Fruit fly (Drosophila melanogaster): ENCODE measurements around the gene LSm7.
A peak's percentile ranks its signal among the peaks of the same experiment; 100 is the strongest.

The LSm7 gene

DNA sequence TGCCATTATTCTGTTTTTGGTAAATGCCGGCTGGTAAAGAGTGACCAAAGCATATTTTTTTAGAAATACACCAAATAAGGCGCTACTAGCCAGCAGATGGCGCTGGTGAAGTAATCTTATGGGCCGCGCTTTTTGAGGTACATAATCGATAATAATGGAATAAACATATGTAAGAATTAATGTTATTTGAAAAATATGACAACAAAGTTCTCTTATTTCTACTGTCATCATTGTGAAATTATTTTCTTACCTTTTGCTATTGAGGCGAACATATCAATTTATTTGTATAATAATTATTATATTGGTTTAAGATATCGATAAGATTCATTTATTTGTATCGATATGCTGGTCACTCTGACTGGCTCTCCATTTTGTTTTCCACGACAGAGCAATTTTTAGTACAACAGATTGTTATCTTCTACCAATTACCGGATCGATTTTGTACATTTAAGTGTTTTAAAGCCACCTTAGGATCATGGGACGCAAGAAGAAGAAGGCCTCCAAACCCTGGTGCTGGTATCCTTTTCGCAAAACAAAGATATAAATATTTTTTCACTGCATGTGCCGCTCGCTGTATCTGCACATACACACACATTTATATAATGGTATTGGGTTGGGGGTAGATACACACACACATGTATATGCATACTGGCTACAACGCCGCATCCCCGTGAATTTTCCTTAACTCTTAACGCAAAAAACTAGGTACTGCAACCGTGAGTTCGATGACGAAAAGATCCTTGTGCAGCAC lies at the start of gene LSm7, which contains the start of gene BuGZ:
LSm7 (minus strand) TSS at position 46 of the 751 bp plus-strand sequence.
BuGZ (plus strand) TSS at position 351 of the 751 bp plus-strand sequence.
- TF ChIP-seq CG8159 (tag; optimal IDR thresholded peaks at IDR 0.05): no peak
- TF ChIP-seq CG4496 (GFP tag; IDR thresholded peaks at IDR 0.05): no peak
- TF ChIP-seq CG17806 (tag; optimal IDR thresholded peaks at IDR 0.05): no peak
- no peak for TF ChIP-seq rn (GFP tag; IDR thresholded peaks at IDR 0.05)
- no peak for TF ChIP-seq CG15710 (tag; optimal IDR thresholded peaks at IDR 0.05)
- no peak for TF ChIP-seq CG8301 (tag; optimal IDR thresholded peaks at IDR 0.05)
- no peak for TF ChIP-seq EcR (GFP tag; optimal IDR thresholded peaks at IDR 0.05)
- no peak for TF ChIP-seq CG34367 (tag; optimal IDR thresholded peaks at IDR 0.05)
- TF ChIP-seq CG10348 (GFP tag; IDR thresholded peaks at IDR 0.05): no peak
- TF ChIP-seq Pif1A (GFP tag; optimal IDR thresholded peaks at IDR 0.05): no peak
- TF ChIP-seq CG13204 (GFP tag; optimal IDR thresholded peaks at IDR 0.05): no peak
- TF ChIP-seq CG32121 (GFP tag; IDR thresholded peaks at IDR 0.05): no peak
- TF ChIP-seq D1 (tag; optimal IDR thresholded peaks at IDR 0.05): no peak
- TF ChIP-seq gl (tag; optimal IDR thresholded peaks at IDR 0.05): no peak
- no peak for TF ChIP-seq CG12605 (GFP tag; IDR thresholded peaks at IDR 0.05)
- no peak for TF ChIP-seq CG9948 (tag; optimal IDR thresholded peaks at IDR 0.05)

DNA sequence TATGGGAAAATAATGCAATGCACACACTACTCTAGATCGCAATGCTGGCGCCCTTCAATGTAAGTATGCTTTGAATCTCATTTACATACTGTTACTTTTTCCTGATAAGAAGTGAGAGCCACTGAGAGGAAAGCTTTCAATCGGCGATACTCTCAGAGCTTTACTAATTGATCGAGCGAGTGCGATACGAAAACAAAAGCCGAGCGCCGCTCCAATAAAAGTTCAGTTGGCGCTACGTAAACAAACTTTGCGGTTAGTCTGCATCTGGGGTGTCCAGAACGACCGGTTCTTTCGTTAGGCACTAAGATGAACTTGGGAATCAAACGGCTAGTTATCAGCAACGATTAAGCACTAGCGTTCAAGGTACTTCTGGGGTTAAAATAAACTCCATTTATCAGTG lies 48.4 kb upstream of the LSm7 start, which contains the start of gene CG17928:
CG17928 (plus strand) TSS at position 224 of the 400 bp plus-strand sequence.
- TF ChIP-seq CG4496 (GFP tag; IDR thresholded peaks at IDR 0.05) (peak; percentile 63; the same call in 2 of the 3 replicates), CG32121 (GFP tag; IDR thresholded peaks at IDR 0.05) (no peak)

- TF ChIP-seq rn (GFP tag; IDR thresholded peaks at IDR 0.05) (no peak), CG4496 (GFP tag; IDR thresholded peaks at IDR 0.05) (no peak), Pif1B (GFP tag; optimal IDR thresholded peaks at IDR 0.05) (no peak), CG34367 (tag; optimal IDR thresholded peaks at IDR 0.05) (no peak), CG15710 (tag; optimal IDR thresholded peaks at IDR 0.05) (no peak), EcR (GFP tag; optimal IDR thresholded peaks at IDR 0.05) (no peak), CG17806 (tag; optimal IDR thresholded peaks at IDR 0.05) (no peak), CG14655 (GFP tag; optimal IDR thresholded peaks at IDR 0.05) (no peak), CG13204 (GFP tag; optimal IDR thresholded peaks at IDR 0.05) (no peak), CG12605 (GFP tag; IDR thresholded peaks at IDR 0.05) (no peak), CG9948 (tag; optimal IDR thresholded peaks at IDR 0.05) (no peak), gl (tag; optimal IDR thresholded peaks at IDR 0.05) (no peak), CG10348 (GFP tag; IDR thresholded peaks at IDR 0.05) (no peak), fd96Ca (GFP tag; IDR thresholded peaks at IDR 0.05) (no peak), CG32121 (GFP tag; IDR thresholded peaks at IDR 0.05) (no peak), D1 (tag; optimal IDR thresholded peaks at IDR 0.05) (no peak), Snoo (tag; optimal IDR thresholded peaks at IDR 0.05) (no peak), CG8301 (tag; optimal IDR thresholded peaks at IDR 0.05) (no peak), Pif1A (GFP tag; optimal IDR thresholded peaks at IDR 0.05) (no peak), Ets98B (GFP tag; IDR thresholded peaks at IDR 0.05) (no peak)
Observed at dm6 chr2L:16790671-16791270, 47.9 kb upstream of the LSm7 start, which contains the start of gene Cyt-b5-r. TSS of gene Cyt-b5-r (minus strand) at chr2L:16790721.

dm6 chr2L:16789880-16790279 lies 47.0 kb upstream of the LSm7 start:
- TF ChIP-seq Snoo (tag; optimal IDR thresholded peaks at IDR 0.05): no peak
- no peak for TF ChIP-seq Pif1A (GFP tag; optimal IDR thresholded peaks at IDR 0.05)
- TF ChIP-seq CG4496 (GFP tag; IDR thresholded peaks at IDR 0.05): no peak
- TF ChIP-seq Pif1B (GFP tag; optimal IDR thresholded peaks at IDR 0.05): no peak
- TF ChIP-seq fd96Ca (GFP tag; IDR thresholded peaks at IDR 0.05): no peak
- TF ChIP-seq CG12605 (GFP tag; IDR thresholded peaks at IDR 0.05): no peak
- TF ChIP-seq CG8301 (tag; optimal IDR thresholded peaks at IDR 0.05): no peak
- TF ChIP-seq CG15710 (tag; optimal IDR thresholded peaks at IDR 0.05): no peak
- TF ChIP-seq CG8159 (tag; optimal IDR thresholded peaks at IDR 0.05): no peak
- no peak for TF ChIP-seq EcR (GFP tag; optimal IDR thresholded peaks at IDR 0.05)
- TF ChIP-seq rn (GFP tag; IDR thresholded peaks at IDR 0.05): no peak
- no peak for TF ChIP-seq D1 (tag; optimal IDR thresholded peaks at IDR 0.05)
- TF ChIP-seq CG34367 (tag; optimal IDR thresholded peaks at IDR 0.05): no peak
- no peak for TF ChIP-seq CG13204 (GFP tag; optimal IDR thresholded peaks at IDR 0.05)
- TF ChIP-seq Ets98B (GFP tag; IDR thresholded peaks at IDR 0.05): no peak
- TF ChIP-seq CG10348 (GFP tag; IDR thresholded peaks at IDR 0.05): no peak
- TF ChIP-seq CG9948 (tag; optimal IDR thresholded peaks at IDR 0.05): no peak

- no peak for TF ChIP-seq Pif1A (GFP tag; optimal IDR thresholded peaks at IDR 0.05)
- no peak for TF ChIP-seq CG8301 (tag; optimal IDR thresholded peaks at IDR 0.05)
- TF ChIP-seq CG12605 (GFP tag; IDR thresholded peaks at IDR 0.05): no peak
- TF ChIP-seq Pif1B (GFP tag; optimal IDR thresholded peaks at IDR 0.05): no peak
- no peak for TF ChIP-seq CG10348 (GFP tag; IDR thresholded peaks at IDR 0.05)
- TF ChIP-seq rn (GFP tag; IDR thresholded peaks at IDR 0.05): no peak
- no peak for TF ChIP-seq Snoo (tag; optimal IDR thresholded peaks at IDR 0.05)
- TF ChIP-seq Ets98B (GFP tag; IDR thresholded peaks at IDR 0.05): no peak
- no peak for TF ChIP-seq CG15710 (tag; optimal IDR thresholded peaks at IDR 0.05)
- no peak for TF ChIP-seq CG14655 (GFP tag; optimal IDR thresholded peaks at IDR 0.05)
- no peak for TF ChIP-seq D1 (tag; optimal IDR thresholded peaks at IDR 0.05)
- TF ChIP-seq EcR (GFP tag; optimal IDR thresholded peaks at IDR 0.05): no peak
- no peak for TF ChIP-seq CG34367 (tag; optimal IDR thresholded peaks at IDR 0.05)
- TF ChIP-seq CG32121 (GFP tag; IDR thresholded peaks at IDR 0.05): no peak
- TF ChIP-seq CG4496 (GFP tag; IDR thresholded peaks at IDR 0.05): no peak
Observed at dm6 chr2L:16788885-16789284, 46.0 kb upstream of the LSm7 start.

Measured in whole organism, pupa.